Fruit fly (Drosophila melanogaster): ENCODE data around the gene btn.
A peak's percentile ranks its signal among the peaks of the same experiment; 100 is the strongest.

dm6 chr3R:22539762-22540161 lies 46.7 kb downstream of the btn start, which contains the start of gene CG5326:
- TF ChIP-seq CG17806 (tag; optimal IDR thresholded peaks at IDR 0.05) (no peak), EcR (GFP tag; optimal IDR thresholded peaks at IDR 0.05) (peak; percentile 74), Pif1B (GFP tag; optimal IDR thresholded peaks at IDR 0.05) (no peak), CG13204 (GFP tag; optimal IDR thresholded peaks at IDR 0.05) (peak; percentile 84), CG8301 (tag; optimal IDR thresholded peaks at IDR 0.05) (no peak), CG8159 (tag; optimal IDR thresholded peaks at IDR 0.05) (peak; percentile 5), D1 (tag; optimal IDR thresholded peaks at IDR 0.05) (no peak), CG15710 (tag; optimal IDR thresholded peaks at IDR 0.05) (peak; percentile 13), Snoo (tag; optimal IDR thresholded peaks at IDR 0.05) (no peak), CG9948 (tag; optimal IDR thresholded peaks at IDR 0.05) (no peak), CG34367 (tag; optimal IDR thresholded peaks at IDR 0.05) (no peak), rn (GFP tag; IDR thresholded peaks at IDR 0.05) (no peak), gl (tag; optimal IDR thresholded peaks at IDR 0.05) (peak; percentile 3), CG10348 (GFP tag; IDR thresholded peaks at IDR 0.05) (no peak)

All from whole organism, pupa.